Fruit fly (Drosophila melanogaster) whole organism, wandering third instar larva: ENCODE measurements around the gene Polr1H.

Experiments
- Abd-B ChIP-seq: fragments of >200 bp; optimal IDR thresholded peaks from 2 replicates; lab custom pipeline; 2017; ENCODE audit warnings: missing biosample characterization, missing genetic modification characterization
- Dfd ChIP-seq: fragments of >200 bp; optimal IDR thresholded peaks from 2 replicates; lab custom pipeline; 2017; ENCODE audit warnings: missing biosample characterization, missing genetic modification characterization
- Hnf4 ChIP-seq: fragments of 200-800 bp; sonication (Bioruptor generic); optimal IDR thresholded peaks from 2 replicates; lab custom pipeline; 2016; ENCODE audit warnings: missing biosample characterization, mild to moderate bottlenecking, missing genetic modification characterization
- Hr83 ChIP-seq: fragments of 200-300 bp; sonication (Bioruptor generic); optimal IDR thresholded peaks from 2 replicates; lab custom pipeline; 2016; ENCODE audit warnings: missing biosample characterization, mild to moderate bottlenecking, missing genetic modification characterization, moderate library complexity; ENCODE audit not compliant: poor library complexity, severe bottlenecking
- dl ChIP-seq, 2 experiments: fragments of 175-275, 200-275 bp in 1 of 2; fragments of 200-275 bp in 1 of 2; sonication (Bioruptor generic); optimal IDR thresholded peaks; lab custom pipeline; 2018; ENCODE audit warnings: mild to moderate bottlenecking in 2 of 2, missing biosample characterization in 2 of 2, missing genetic modification characterization in 2 of 2, moderate library complexity in 2 of 2; ENCODE audit not compliant: partially characterized antibody in 2 of 2, insufficient read depth in 1 of 2
- dsf ChIP-seq: sonication (Bioruptor generic); optimal IDR thresholded peaks from 2 replicates; lab custom pipeline; 2016; ENCODE audit warnings: missing biosample characterization, missing genetic modification characterization, borderline replicate concordance
- foxo ChIP-seq, 2 experiments: fragments of 200-800 bp; sonication (Bioruptor generic); optimal IDR thresholded peaks; 2 replicates in 1 of 2; 3 replicates in 1 of 2; lab custom pipeline; 2016 to 2017; ENCODE audit warnings: missing biosample characterization in 2 of 2, missing genetic modification characterization in 2 of 2
- fru ChIP-seq: fragments of 200-800 bp; sonication (Bioruptor generic); optimal IDR thresholded peaks from 3 replicates; lab custom pipeline; 2016; ENCODE audit warnings: missing biosample characterization, mild to moderate bottlenecking, missing genetic modification characterization
- lola ChIP-seq: fragments of >200 bp; optimal IDR thresholded peaks from 2 replicates; lab custom pipeline; 2017; ENCODE audit warnings: missing biosample characterization, missing genetic modification characterization
- psq ChIP-seq: fragments of 200-800 bp; sonication (Bioruptor generic); optimal IDR thresholded peaks from 3 replicates; lab custom pipeline; 2017; ENCODE audit warnings: missing biosample characterization, mild to moderate bottlenecking, missing genetic modification characterization, moderate library complexity
- usp ChIP-seq: fragments of >200 bp; optimal IDR thresholded peaks from 2 replicates; lab custom pipeline; 2017; ENCODE audit warnings: missing biosample characterization, missing genetic modification characterization

dm6 chr3R:21790392-21790791 lies 12.7 kb upstream of the Polr1H start:
- TF ChIP-seq Hnf4 (GFP tag; lab: Kevin White, UChicago) (no peak), psq (GFP tag; lab: Kevin White, UChicago) (no peak), Hr83 (no peak), foxo (GFP tag; optimal IDR thresholded peaks at IDR 0.05; lab: Kevin White, UChicago) (no peak), lola (GFP tag; lab: Kevin White, UChicago) (no peak), usp (no peak), dl (GFP tag; optimal IDR thresholded peaks at IDR 0.05; lab: Kevin White, UChicago; ENCODE audit: insufficient read depth in 1 of 2, partially characterized antibody in 2 of 2) (no peak), Abd-B (no peak), dsf (GFP tag; lab: Kevin White, UChicago) (no peak), fru (GFP tag; lab: Kevin White, UChicago) (no peak), Dfd (peak; percentile 34)
